Fruit fly (Drosophila melanogaster) whole organism, pupa: ENCODE measurements around the gene CG14034.

Source experiments
- CG10348 ChIP-seq: fragments of 200-800 bp; sonication (Bioruptor generic); IDR thresholded peaks from 2 replicates; pipeline ENCODE4 v1.3.6; 2022; ENCODE audit warnings: missing biosample characterization, missing genetic modification characterization
- CG12605 ChIP-seq: fragments of 200-800 bp; sonication (Bioruptor generic); IDR thresholded peaks from 2 replicates; pipeline ENCODE4 v1.3.6; 2022; ENCODE audit warnings: missing biosample characterization, missing genetic modification characterization
- CG13204 ChIP-seq: fragments of 200-800 bp; sonication (Bioruptor generic); optimal IDR thresholded peaks from 2 replicates; lab custom pipeline; 2018; ENCODE audit warnings: missing biosample characterization, mild to moderate bottlenecking, missing genetic modification characterization, moderate library complexity
- CG14655 ChIP-seq: fragments of 200-800 bp; sonication (Bioruptor generic); optimal IDR thresholded peaks from 3 replicates; lab custom pipeline; 2017; ENCODE audit warnings: mild to moderate bottlenecking, missing biosample characterization, missing genetic modification reagents, missing genetic modification characterization
- CG15710 ChIP-seq: fragments of 200-800 bp; sonication (Bioruptor generic); optimal IDR thresholded peaks from 2 replicates; lab custom pipeline; 2018; ENCODE audit warnings: missing biosample characterization, mild to moderate bottlenecking, missing genetic modification characterization, moderate library complexity
- CG17806 ChIP-seq: fragments of 200-800 bp; sonication (Bioruptor generic); optimal IDR thresholded peaks from 2 replicates; lab custom pipeline; 2018; ENCODE audit warnings: missing biosample characterization, mild to moderate bottlenecking, missing genetic modification characterization, moderate library complexity
- CG32121 ChIP-seq: fragments of 200-800 bp; sonication (Bioruptor generic); IDR thresholded peaks from 2 replicates; pipeline ENCODE4 v1.3.6; 2022; ENCODE audit warnings: missing biosample characterization, missing genetic modification characterization
- CG34367 ChIP-seq: fragments of 200-800 bp; sonication (Bioruptor generic); optimal IDR thresholded peaks from 2 replicates; lab custom pipeline; 2018; ENCODE audit warnings: missing biosample characterization, mild to moderate bottlenecking, missing genetic modification characterization
- CG4496 ChIP-seq: fragments of 200-800 bp; sonication (Bioruptor generic); IDR thresholded peaks from 3 replicates; pipeline ENCODE4 v1.3.6; 2022; ENCODE audit warnings: missing biosample characterization, missing genetic modification characterization
- CG8159 ChIP-seq: fragments of 200-800 bp; sonication (Bioruptor generic); optimal IDR thresholded peaks from 3 replicates; lab custom pipeline; 2018; ENCODE audit warnings: missing biosample characterization, mild to moderate bottlenecking, missing genetic modification characterization, moderate library complexity
- CG8301 ChIP-seq: fragments of 200-800 bp; sonication (Bioruptor generic); optimal IDR thresholded peaks from 2 replicates; lab custom pipeline; 2018; ENCODE audit warnings: missing biosample characterization, mild to moderate bottlenecking, missing genetic modification characterization
- CG9948 ChIP-seq: fragments of 200-800 bp; sonication (Bioruptor generic); optimal IDR thresholded peaks from 2 replicates; lab custom pipeline; 2018; ENCODE audit warnings: missing biosample characterization, mild to moderate bottlenecking, missing genetic modification characterization, moderate library complexity
- D1 ChIP-seq: fragments of 200-800 bp; sonication (Bioruptor generic); optimal IDR thresholded peaks from 2 replicates; lab custom pipeline; 2018; ENCODE audit warnings: missing biosample characterization, mild to moderate bottlenecking, missing genetic modification characterization, moderate library complexity
- EcR ChIP-seq: fragments of 200-800 bp; sonication (Bioruptor generic); optimal IDR thresholded peaks from 3 replicates; lab custom pipeline; 2019; ENCODE audit warnings: missing biosample characterization, missing genetic modification characterization, mild to moderate bottlenecking, moderate library complexity, missing genetic modification reagents
- Ets98B ChIP-seq: fragments of 200-800 bp; sonication (Bioruptor generic); IDR thresholded peaks from 2 replicates; pipeline ENCODE4 v1.3.6; 2022; ENCODE audit warnings: missing biosample characterization, missing genetic modification characterization
- Pif1A ChIP-seq: fragments of 200-800 bp; sonication (Bioruptor generic); optimal IDR thresholded peaks from 3 replicates; lab custom pipeline; 2016; ENCODE audit warnings: missing biosample characterization, missing genetic modification characterization
- Pif1B ChIP-seq: fragments of 200-800 bp; sonication (Bioruptor generic); optimal IDR thresholded peaks from 3 replicates; lab custom pipeline; 2016; ENCODE audit warnings: missing biosample characterization, missing genetic modification characterization
- Snoo ChIP-seq: fragments of 200-800 bp; sonication (Bioruptor generic); optimal IDR thresholded peaks from 3 replicates; lab custom pipeline; 2017; ENCODE audit warnings: missing biosample characterization, mild to moderate bottlenecking, missing genetic modification characterization, inconsistent platforms
- fd96Ca ChIP-seq: fragments of 200-800 bp; sonication (Bioruptor generic); IDR thresholded peaks from 3 replicates; pipeline ENCODE4 v1.3.6; 2022; ENCODE audit warnings: missing biosample characterization, missing genetic modification characterization
- gl ChIP-seq: fragments of 200-800 bp; sonication (Bioruptor generic); optimal IDR thresholded peaks from 2 replicates; lab custom pipeline; 2018; ENCODE audit warnings: missing biosample characterization, mild to moderate bottlenecking, missing genetic modification characterization
- rn ChIP-seq: fragments of 200-800 bp; sonication (Bioruptor generic); IDR thresholded peaks from 2 replicates; pipeline ENCODE4 v1.3.6; 2022; ENCODE audit warnings: missing biosample characterization, missing genetic modification characterization

The CG14034 gene

dm6 chr2L:5216442-5216841 is at the start of gene CG14034, which contains the start of gene TpnC25D:
TSS of gene CG14034 (minus strand) at chr2L:5216542.
TSS of gene TpnC25D (plus strand) at chr2L:5216701.
- TF ChIP-seq CG9948 (tag; lab: Kevin White, UChicago) (no peak), CG15710 (no peak), CG14655 (GFP tag; lab: Kevin White, UChicago) (no peak), Pif1A (GFP tag; lab: Kevin White, UChicago) (no peak), CG13204 (GFP tag; lab: Kevin White, UChicago) (no peak), CG4496 (no peak), CG32121 (GFP tag; lab: Robert Waterston, UW) (no peak), Snoo (tag; lab: Kevin White, UChicago) (no peak), CG12605 (no peak), gl (no peak), CG17806 (no peak), CG8159 (tag; lab: Kevin White, UChicago) (no peak), Pif1B (GFP tag; lab: Kevin White, UChicago) (no peak), CG10348 (GFP tag; lab: Robert Waterston, UW) (no peak)
- TF ChIP-seq, all 21 proteins: peak for 0

- no peak for TF ChIP-seq CG17806
- no peak for TF ChIP-seq CG8301 (tag; lab: Kevin White, UChicago)
- no peak for TF ChIP-seq D1 (tag; lab: Kevin White, UChicago)
- no peak for TF ChIP-seq CG32121 (GFP tag; lab: Robert Waterston, UW)
Measured at dm6 chr2L:5266092-5266491, 49.8 kb upstream of the CG14034 start, which contains the start of gene Cyp4ac2. TSS of gene Cyp4ac2 (plus strand) at chr2L:5266392.

DNA sequence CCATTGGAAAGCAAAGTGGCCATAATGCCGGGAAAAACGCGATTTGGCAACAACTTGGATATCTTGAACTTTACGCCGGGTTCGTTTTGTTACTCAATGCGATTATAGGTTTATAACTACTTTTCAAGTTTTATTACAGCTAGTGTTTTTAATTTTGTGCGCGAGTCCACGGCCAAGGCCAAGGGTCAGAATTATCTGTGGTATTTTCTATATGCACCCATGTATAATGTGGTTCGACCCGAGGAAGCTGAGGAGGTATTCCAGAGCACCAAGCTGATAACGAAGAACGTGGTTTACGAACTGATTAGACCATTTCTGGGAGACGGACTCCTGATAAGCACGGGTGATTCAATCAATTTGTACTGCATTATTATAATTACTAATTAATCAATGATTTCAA is 47.8 kb upstream of the CG14034 start:
- TF ChIP-seq CG12605 (no peak), CG13204 (GFP tag; lab: Kevin White, UChicago) (no peak), CG14655 (GFP tag; lab: Kevin White, UChicago) (no peak), EcR (no peak), Snoo (tag; lab: Kevin White, UChicago) (no peak), CG17806 (no peak), CG4496 (no peak), Pif1A (GFP tag; lab: Kevin White, UChicago) (no peak), CG10348 (GFP tag; lab: Robert Waterston, UW) (no peak), gl (no peak), D1 (tag; lab: Kevin White, UChicago) (no peak), rn (GFP tag; lab: Robert Waterston, UW) (no peak), CG32121 (GFP tag; lab: Robert Waterston, UW) (no peak), CG8301 (tag; lab: Kevin White, UChicago) (no peak), Pif1B (GFP tag; lab: Kevin White, UChicago) (no peak), CG15710 (no peak), fd96Ca (GFP tag; lab: Robert Waterston, UW) (no peak), CG8159 (tag; lab: Kevin White, UChicago) (no peak), Ets98B (GFP tag; lab: Robert Waterston, UW) (no peak), CG9948 (tag; lab: Kevin White, UChicago) (no peak)

- no peak for TF ChIP-seq gl
- TF ChIP-seq CG13204 (GFP tag; lab: Kevin White, UChicago) = no peak
- no peak for TF ChIP-seq CG14655 (GFP tag; lab: Kevin White, UChicago)
- TF ChIP-seq CG32121 (GFP tag; lab: Robert Waterston, UW) = no peak
- no peak for TF ChIP-seq CG4496
- no peak for TF ChIP-seq rn (GFP tag; lab: Robert Waterston, UW)
- TF ChIP-seq Snoo (tag; lab: Kevin White, UChicago) = no peak
- no peak for TF ChIP-seq CG8159 (tag; lab: Kevin White, UChicago)
- TF ChIP-seq Pif1A (GFP tag; lab: Kevin White, UChicago) = no peak
- no peak for TF ChIP-seq Pif1B (GFP tag; lab: Kevin White, UChicago)
- TF ChIP-seq CG12605 = no peak
- no peak for TF ChIP-seq CG17806
- no peak for TF ChIP-seq D1 (tag; lab: Kevin White, UChicago)
Measured at dm6 chr2L:5263343-5264051, 47.2 kb upstream of the CG14034 start, which contains the start of gene Cyp4ac1. TSS of gene Cyp4ac1 (plus strand) at chr2L:5264001.

dm6 chr2L:5261223-5261984 is 45.1 kb upstream of the CG14034 start:
- TF ChIP-seq rn (GFP tag; lab: Robert Waterston, UW) = peak; percentile 48; the same call in 1 of the 2 replicates
- peak; percentile 86 for TF ChIP-seq Pif1B (GFP tag; lab: Kevin White, UChicago)
- peak; percentile 87 for TF ChIP-seq gl
- TF ChIP-seq D1 (tag; lab: Kevin White, UChicago) = peak; percentile 63
- peak; percentile 79 for TF ChIP-seq fd96Ca (GFP tag; lab: Robert Waterston, UW)
- TF ChIP-seq EcR = peak; percentile 34
- TF ChIP-seq CG17806 = peak; percentile 91
- peak; percentile 87 for TF ChIP-seq CG34367 (tag; lab: Kevin White, UChicago)
- TF ChIP-seq CG32121 (GFP tag; lab: Robert Waterston, UW) = peak; percentile 74
- peak; percentile 75 for TF ChIP-seq Ets98B (GFP tag; lab: Robert Waterston, UW)
- TF ChIP-seq CG8159 (tag; lab: Kevin White, UChicago) = peak; percentile 90
- peak; percentile 68 for TF ChIP-seq CG12605
- TF ChIP-seq CG10348 (GFP tag; lab: Robert Waterston, UW) = no peak
- peak; percentile 85 for TF ChIP-seq CG9948 (tag; lab: Kevin White, UChicago)
- peak; percentile 91 for TF ChIP-seq Pif1A (GFP tag; lab: Kevin White, UChicago)
- TF ChIP-seq CG4496 = peak; percentile 87
- TF ChIP-seq CG8301 (tag; lab: Kevin White, UChicago) = peak; percentile 88
- peak; percentile 71 for TF ChIP-seq Snoo (tag; lab: Kevin White, UChicago)
- peak; percentile 66 for TF ChIP-seq CG13204 (GFP tag; lab: Kevin White, UChicago)
- peak; percentile 87 for TF ChIP-seq CG14655 (GFP tag; lab: Kevin White, UChicago)
- peak; percentile 81 for TF ChIP-seq CG15710
